Worm (Caenorhabditis elegans) whole organism, midembryonic: ENCODE data around the gene sec-23.

ENCODE experiments used
- T22C8.4 ChIP-seq: fragments of 200-800 bp; sonication (Bioruptor generic); IDR thresholded peaks from 2 replicates; pipeline ENCODE4 v1.3.6; 2022; ENCODE audit warnings: missing genetic modification characterization, missing compliant biosample characterization
- cog-1 ChIP-seq: sonication (generic microtip); optimal IDR thresholded peaks from 2 replicates; lab custom pipeline; 2016; ENCODE audit warnings: missing genetic modification characterization, missing compliant biosample characterization

ce11 chrV:20123616-20124015, 32.6 kb downstream of the sec-23 start:
- TF ChIP-seq cog-1 (tag; lab: Kevin White, UChicago) (no peak), T22C8.4 (GFP tag; lab: Robert Waterston, UW) (no peak)
